Fruit fly (Drosophila melanogaster) whole organism, embryonic: ENCODE results near the gene CG15803.

ENCODE experiments used
- Asciz ChIP-seq: fragments of 200-800 bp; sonication (Bioruptor generic); optimal IDR thresholded peaks from 2 replicates; lab custom pipeline; 2017; ENCODE audit warnings: missing biosample characterization, mild to moderate bottlenecking, missing genetic modification characterization, missing genetic modification reagents
- Atf6 ChIP-seq: fragments of 200-800 bp; sonication (Bioruptor generic); IDR thresholded peaks from 2 replicates; pipeline ENCODE4 v1.3.6; 2022; ENCODE audit warnings: missing biosample characterization, missing genetic modification characterization
- CG10147 ChIP-seq: fragments of 200-800 bp; sonication (Bioruptor generic); optimal IDR thresholded peaks from 2 replicates; lab custom pipeline; 2019; ENCODE audit warnings: missing biosample characterization, mild to moderate bottlenecking, missing genetic modification characterization, moderate library complexity
- CG10565 ChIP-seq: fragments of 200-800 bp; sonication (Bioruptor generic); optimal IDR thresholded peaks from 3 replicates; lab custom pipeline; 2016; ENCODE audit warnings: missing biosample characterization, mild to moderate bottlenecking, missing genetic modification characterization
- CG11560 ChIP-seq: fragments of 200-800 bp; sonication (Bioruptor generic); IDR thresholded peaks from 3 replicates; pipeline ENCODE4 v1.3.6; 2022; ENCODE audit warnings: missing biosample characterization, missing genetic modification characterization
- CG12769 ChIP-seq: fragments of 200-800 bp; sonication (Bioruptor generic); optimal IDR thresholded peaks from 2 replicates; lab custom pipeline; 2019; ENCODE audit warnings: missing biosample characterization, mild to moderate bottlenecking, missing genetic modification characterization, moderate library complexity
- CG1603 ChIP-seq: fragments of 200-800 bp; sonication (Bioruptor generic); optimal IDR thresholded peaks from 2 replicates; lab custom pipeline; 2019; ENCODE audit warnings: missing biosample characterization, mild to moderate bottlenecking, missing genetic modification characterization, moderate library complexity
- CG16813 ChIP-seq: fragments of 200-800 bp; sonication (Bioruptor generic); IDR thresholded peaks from 3 replicates; pipeline ENCODE4 v1.3.6; 2022; ENCODE audit warnings: missing biosample characterization, missing genetic modification characterization; ENCODE audit not compliant: partially characterized antibody
- CG18011 ChIP-seq: fragments of 200-800 bp; sonication (Bioruptor generic); optimal IDR thresholded peaks from 2 replicates; lab custom pipeline; 2017; ENCODE audit warnings: missing biosample characterization, missing genetic modification characterization, mild to moderate bottlenecking, moderate library complexity, missing genotype
- CG2712 ChIP-seq: fragments of 200-800 bp; optimal IDR thresholded peaks from 3 replicates; lab custom pipeline; 2019; ENCODE audit warnings: missing biosample characterization, mild to moderate bottlenecking, missing genetic modification characterization, moderate library complexity
- CG42726 ChIP-seq: fragments of 200-800 bp; sonication (Bioruptor generic); IDR thresholded peaks from 2 replicates; pipeline ENCODE4 v1.3.6; 2022; ENCODE audit warnings: missing biosample characterization, missing genetic modification characterization; ENCODE audit not compliant: partially characterized antibody
- CG4404 ChIP-seq: fragments of 200-800 bp; sonication (Bioruptor generic); IDR thresholded peaks from 2 replicates; pipeline ENCODE4 v1.3.6; 2022; ENCODE audit warnings: missing biosample characterization, missing genetic modification characterization
- CG4617 ChIP-seq: fragments of 200-800 bp; sonication (Bioruptor generic); optimal IDR thresholded peaks from 3 replicates; lab custom pipeline; 2016; ENCODE audit warnings: missing biosample characterization, missing genetic modification characterization, borderline replicate concordance
- CG4707 ChIP-seq: fragments of 200-800 bp; sonication (Bioruptor generic); optimal IDR thresholded peaks from 2 replicates; lab custom pipeline; 2018; ENCODE audit warnings: missing biosample characterization, mild to moderate bottlenecking, missing genetic modification characterization, moderate library complexity
- CG6765 ChIP-seq: fragments of 200-800 bp; sonication (Bioruptor generic); optimal IDR thresholded peaks from 3 replicates; lab custom pipeline; 2017; ENCODE audit warnings: missing biosample characterization, mild to moderate bottlenecking, missing genetic modification characterization
- CG6791 ChIP-seq: fragments of 200-800 bp; sonication (Bioruptor generic); IDR thresholded peaks from 3 replicates; pipeline ENCODE4 v1.3.6; 2022; ENCODE audit warnings: missing biosample characterization, missing genetic modification characterization; ENCODE audit not compliant: partially characterized antibody
- CG6813 ChIP-seq: fragments of 200-800 bp; sonication (Bioruptor generic); optimal IDR thresholded peaks from 2 replicates; lab custom pipeline; 2017; ENCODE audit warnings: missing biosample characterization, missing genetic modification characterization, mild to moderate bottlenecking, moderate library complexity, missing genetic modification reagents
- CG9817 ChIP-seq: fragments of 200-800 bp; sonication (Bioruptor generic); optimal IDR thresholded peaks from 2 replicates; lab custom pipeline; 2018; ENCODE audit warnings: missing biosample characterization, mild to moderate bottlenecking, missing genetic modification characterization, moderate library complexity
- Dll ChIP-seq: fragments of 200-800 bp; sonication (Bioruptor generic); IDR thresholded peaks from 4 replicates; pipeline ENCODE4 v1.3.6; 2022; ENCODE audit warnings: missing biosample characterization, missing genetic modification characterization; ENCODE audit not compliant: partially characterized antibody
- Eip74EF ChIP-seq, 2 experiments: fragments of 200-800 bp in 1 of 2; fragments of >200 bp in 1 of 2; sonication (Bioruptor generic) in 1 of 2; optimal IDR thresholded peaks; 2 replicates each; lab custom pipeline; 2017 to 2019; ENCODE audit warnings: missing biosample characterization in 2 of 2, missing genetic modification characterization in 2 of 2, mild to moderate bottlenecking in 1 of 2, moderate library complexity in 1 of 2
- HLH54F ChIP-seq: fragments of 200-800 bp; sonication (Bioruptor generic); optimal IDR thresholded peaks from 3 replicates; lab custom pipeline; 2016; ENCODE audit warnings: missing biosample characterization, missing genetic modification characterization
- Hr3 ChIP-seq: fragments of 200-800 bp; sonication (Bioruptor generic); optimal IDR thresholded peaks from 3 replicates; lab custom pipeline; 2016; ENCODE audit warnings: missing biosample characterization, missing genetic modification characterization
- Hr78 ChIP-seq, 2 experiments: fragments of 200-800 bp in 1 of 2; fragments of >200 bp in 1 of 2; sonication (Bioruptor generic) in 1 of 2; optimal IDR thresholded peaks; 2 replicates each; lab custom pipeline; 2017 to 2019; ENCODE audit warnings: missing biosample characterization in 2 of 2, missing genetic modification characterization in 2 of 2, mild to moderate bottlenecking in 1 of 2, moderate library complexity in 1 of 2
- Hsf ChIP-seq: fragments of 200-800 bp; sonication (Bioruptor generic); optimal IDR thresholded peaks from 3 replicates; lab custom pipeline; 2016; ENCODE audit warnings: missing biosample characterization, missing genetic modification characterization
- Kr ChIP-seq: fragments of 200-800 bp; sonication (Bioruptor generic); optimal IDR thresholded peaks from 2 replicates; lab custom pipeline; 2017; ENCODE audit warnings: missing biosample characterization, mild to moderate bottlenecking, missing genetic modification characterization
- MBD-R2 ChIP-seq: fragments of 200-800 bp; sonication (Bioruptor generic); IDR thresholded peaks from 2 replicates; pipeline ENCODE4 v1.3.6; 2022; ENCODE audit warnings: missing biosample characterization, missing genetic modification characterization
- Mad ChIP-seq: fragments of 200-800 bp; sonication (Bioruptor generic); optimal IDR thresholded peaks from 2 replicates; lab custom pipeline; 2016; ENCODE audit warnings: missing biosample characterization, missing genetic modification characterization
- Med ChIP-seq: fragments of 200-800 bp; sonication (Bioruptor generic); peaks from one replicate; lab custom pipeline; 2016; ENCODE audit warnings: missing biosample characterization, missing genetic modification characterization, mild to moderate bottlenecking, inconsistent platforms, moderate library complexity
- NK7.1 ChIP-seq: fragments of 200-800 bp; sonication (Bioruptor generic); optimal IDR thresholded peaks from 3 replicates; lab custom pipeline; 2016; ENCODE audit warnings: missing biosample characterization, missing genetic modification characterization
- Nf-YC ChIP-seq: fragments of 200-800 bp; optimal IDR thresholded peaks from 3 replicates; lab custom pipeline; 2019; ENCODE audit warnings: missing biosample characterization, mild to moderate bottlenecking, missing genetic modification characterization, moderate library complexity
- ash1 ChIP-seq: fragments of 200-800 bp; sonication (Bioruptor generic); optimal IDR thresholded peaks from 2 replicates; lab custom pipeline; 2018; ENCODE audit warnings: missing biosample characterization, mild to moderate bottlenecking, missing genetic modification characterization
- chif ChIP-seq, 2 experiments: fragments of 200-800 bp; sonication (Bioruptor generic); optimal IDR thresholded peaks; 3 replicates each; lab custom pipeline; 2016; ENCODE audit warnings: missing biosample characterization in 2 of 2, missing genetic modification characterization in 2 of 2
- chm ChIP-seq: fragments of 200-800 bp; sonication (Bioruptor generic); IDR thresholded peaks from 2 replicates; pipeline ENCODE4 v1.3.6; 2022; ENCODE audit warnings: missing biosample characterization, missing genetic modification characterization
- ci ChIP-seq: fragments of 200-800 bp; sonication (Bioruptor generic); IDR thresholded peaks from 3 replicates; pipeline ENCODE4 v1.3.6; 2022; ENCODE audit warnings: missing biosample characterization, missing genetic modification characterization
- dysf ChIP-seq: fragments of 200-800 bp; sonication (Bioruptor generic); IDR thresholded peaks from 3 replicates; pipeline ENCODE4 v1.3.6; 2022; ENCODE audit warnings: missing biosample characterization, missing genetic modification characterization
- gcm ChIP-seq: fragments of 200-800 bp; sonication (Bioruptor generic); optimal IDR thresholded peaks from 2 replicates; lab custom pipeline; 2019; ENCODE audit warnings: missing biosample characterization, mild to moderate bottlenecking, missing genetic modification characterization, moderate library complexity
- gsb ChIP-seq: fragments of 200-800 bp; sonication (Bioruptor generic); IDR thresholded peaks from 2 replicates; pipeline ENCODE4 v1.3.6; 2022; ENCODE audit warnings: missing biosample characterization, missing genetic modification characterization
- jumu ChIP-seq: fragments of 200-800 bp; sonication (Bioruptor generic); optimal IDR thresholded peaks from 3 replicates; lab custom pipeline; 2016; ENCODE audit warnings: missing biosample characterization, missing genetic modification characterization
- kah ChIP-seq: fragments of 200-800 bp; sonication (Bioruptor generic); optimal IDR thresholded peaks from 2 replicates; lab custom pipeline; 2018; ENCODE audit warnings: missing biosample characterization, mild to moderate bottlenecking, missing genetic modification characterization
- klu ChIP-seq: fragments of 200-800 bp; sonication (Bioruptor generic); IDR thresholded peaks from 2 replicates; pipeline ENCODE4 v1.3.6; 2022; ENCODE audit warnings: missing biosample characterization, missing genetic modification characterization
- kni ChIP-seq: fragments of 200-800 bp; sonication (Bioruptor generic); optimal IDR thresholded peaks from 3 replicates; lab custom pipeline; 2017; ENCODE audit warnings: mild to moderate bottlenecking, missing biosample characterization, missing genetic modification reagents, missing genetic modification characterization
- lbe ChIP-seq: fragments of 200-800 bp; sonication (Bioruptor generic); optimal IDR thresholded peaks from 2 replicates; lab custom pipeline; 2016; ENCODE audit warnings: missing biosample characterization, mild to moderate bottlenecking, missing genetic modification characterization
- lilli ChIP-seq: fragments of 200-800 bp; sonication (Bioruptor generic); optimal IDR thresholded peaks from 3 replicates; lab custom pipeline; 2016; ENCODE audit warnings: missing biosample characterization, missing genetic modification characterization
- nerfin-2 ChIP-seq: fragments of 200-800 bp; sonication (Bioruptor generic); IDR thresholded peaks from 2 replicates; pipeline ENCODE4 v1.3.6; 2022; ENCODE audit warnings: missing biosample characterization, missing genetic modification characterization; ENCODE audit not compliant: partially characterized antibody
- run ChIP-seq: fragments of 200-800 bp; sonication (Bioruptor generic); optimal IDR thresholded peaks from 3 replicates; lab custom pipeline; 2018; ENCODE audit warnings: missing biosample characterization, mild to moderate bottlenecking, missing genetic modification characterization
- schlank ChIP-seq: fragments of 200-800 bp; sonication (Bioruptor generic); optimal IDR thresholded peaks from 2 replicates; lab custom pipeline; 2018; ENCODE audit warnings: missing biosample characterization, mild to moderate bottlenecking, missing genetic modification characterization
- sim ChIP-seq: fragments of 200-800 bp; sonication (Bioruptor generic); IDR thresholded peaks from 2 replicates; pipeline ENCODE4 v1.3.6; 2022; ENCODE audit warnings: missing biosample characterization, missing genetic modification characterization
- slp2 ChIP-seq: fragments of 200-800 bp; sonication (Bioruptor generic); optimal IDR thresholded peaks from 2 replicates; lab custom pipeline; 2016; ENCODE audit warnings: missing biosample characterization, missing genetic modification characterization
- tio ChIP-seq: fragments of 200-800 bp; sonication (Bioruptor generic); optimal IDR thresholded peaks from 2 replicates; lab custom pipeline; 2017; ENCODE audit warnings: missing biosample characterization, missing genetic modification characterization, inconsistent platforms
- wek ChIP-seq: fragments of 200-800 bp; sonication (Bioruptor generic); optimal IDR thresholded peaks from 3 replicates; lab custom pipeline; 2018; ENCODE audit warnings: missing biosample characterization, mild to moderate bottlenecking, missing genetic modification characterization, moderate library complexity

Gene CG15803

DNA sequence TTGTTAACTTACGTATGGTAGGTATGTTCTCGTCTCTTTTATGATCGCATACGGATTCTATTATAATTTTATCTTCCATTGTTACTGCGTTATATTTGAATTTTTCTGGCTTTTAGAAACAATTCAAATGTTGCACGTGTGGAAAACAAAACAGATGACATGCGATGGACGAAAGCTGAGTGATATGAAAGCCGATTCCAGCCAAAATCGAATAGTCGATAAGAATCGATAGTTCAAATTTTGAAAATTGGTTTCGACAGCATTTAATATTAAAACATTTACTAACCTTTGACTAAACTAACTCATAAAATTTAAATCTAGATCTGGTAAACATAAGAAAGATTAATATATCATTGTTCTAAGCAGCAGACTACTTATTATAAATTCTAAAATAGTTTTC is 59.0 kb downstream of the CG15803 start, which contains the start of gene Polr1E (continued):
- TF ChIP-seq lbe (GFP tag; lab: Kevin White, UChicago) (no peak), Nf-YC (tag; lab: Kevin White, UChicago) (peak; percentile 38), CG4707 (GFP tag; lab: Kevin White, UChicago) (no peak), gcm (no peak), dysf (GFP tag; lab: Robert Waterston, UW) (no peak), ci (GFP tag; lab: Robert Waterston, UW) (0 out of 3 replicates have a peak, but pooled peaks have one; percentile 7), CG4617 (peak; percentile 46), CG6813 (no peak), Hr3 (GFP tag; lab: Kevin White, UChicago) (no peak), wek (GFP tag; lab: Kevin White, UChicago) (no peak), Mad (GFP tag; lab: Kevin White, UChicago) (peak; percentile 30), kni (no peak), CG11560 (tag; lab: Robert Waterston, UW) (peak; percentile 100), CG16813 (peak; percentile 56; the same call in 2 of the 3 replicates), HLH54F (GFP tag; lab: Kevin White, UChicago) (no peak), klu (GFP tag; lab: Robert Waterston, UW) (no peak), CG10147 (GFP tag; lab: Kevin White, UChicago) (peak; percentile 9), CG42726 (GFP tag; lab: Robert Waterston, UW) (0 out of 2 replicates have a peak, but pooled peaks have one; percentile 36), ash1 (GFP tag; lab: Kevin White, UChicago) (no peak), Eip74EF (GFP tag; optimal IDR thresholded peaks at IDR 0.05; lab: Kevin White, UChicago) (no peak), nerfin-2 (peak; percentile 44; the same call in 1 of the 2 replicates), CG4404 (GFP tag; lab: Robert Waterston, UW) (no peak), Med (GFP tag; lab: Kevin White, UChicago) (peak; percentile 60), Hsf (no peak), Asciz (GFP tag; lab: Kevin White, UChicago) (no peak), gsb (GFP tag; lab: Robert Waterston, UW) (no peak), jumu (GFP tag; lab: Kevin White, UChicago) (no peak), Hr78 (GFP tag; optimal IDR thresholded peaks at IDR 0.05; lab: Kevin White, UChicago) (no peak), CG1603 (tag; lab: Kevin White, UChicago) (peak; percentile 73), CG6765 (GFP tag; lab: Kevin White, UChicago) (no peak), MBD-R2 (GFP tag; lab: Robert Waterston, UW) (peak; percentile 97), CG9817 (tag; lab: Kevin White, UChicago) (no peak), CG10565 (no peak), schlank (tag; lab: Kevin White, UChicago) (no peak), NK7.1 (no peak), run (tag; lab: Kevin White, UChicago) (no peak), chif (GFP tag; optimal IDR thresholded peaks at IDR 0.05; lab: Kevin White, UChicago) (no peak), CG12769 (tag; lab: Kevin White, UChicago) (no peak), lilli (GFP tag; lab: Kevin White, UChicago) (peak; percentile 11), kah (GFP tag; lab: Kevin White, UChicago) (no peak), CG18011 (GFP tag; lab: Kevin White, UChicago) (peak; percentile 99), slp2 (GFP tag; lab: Kevin White, UChicago) (no peak), tio (GFP tag; lab: Kevin White, UChicago) (no peak), CG2712 (tag; lab: Kevin White, UChicago) (peak; percentile 20), Atf6 (no peak), Dll (GFP tag; lab: Robert Waterston, UW) (peak; percentile 72), chm (GFP tag; lab: Robert Waterston, UW) (peak; percentile 26; the same call in 1 of the 2 replicates), CG6791 (peak; percentile 79), sim (GFP tag; lab: Robert Waterston, UW) (no peak), Kr (GFP tag; lab: Kevin White, UChicago) (no peak)
